Worm (Caenorhabditis elegans) whole organism, L1 larva: ENCODE results near the gene cut-3.

ENCODE experiments used
- C16A3.4 ChIP-seq: fragments of 150-350 bp; optimal IDR thresholded peaks from 2 replicates; lab custom pipeline; 2014; ENCODE audit warnings: missing biosample characterization, missing genetic modification characterization
- F16B12.6 ChIP-seq: fragments of 150-350 bp; optimal IDR thresholded peaks from 2 replicates; lab custom pipeline; 2014; ENCODE audit warnings: missing biosample characterization, missing genetic modification characterization
- blmp-1 ChIP-seq: fragments of 150-350 bp; optimal IDR thresholded peaks from 2 replicates; lab custom pipeline; 2014; ENCODE audit warnings: missing biosample characterization, missing genetic modification characterization
- ceh-63 ChIP-seq: fragments of 200-800 bp; sonication (Bioruptor generic); optimal IDR thresholded peaks from 2 replicates; lab custom pipeline; 2018; ENCODE audit warnings: mild to moderate bottlenecking, missing genetic modification characterization, missing compliant biosample characterization
- ceh-82 ChIP-seq, 3 experiments: fragments of 150-350 bp in 1 of 3; sonication (generic microtip) in 2 of 3; optimal IDR thresholded peaks; 2 replicates each; lab custom pipeline; 2014 to 2017; ENCODE audit warnings: missing biosample characterization in 3 of 3, missing genetic modification characterization in 3 of 3
- ceh-90 ChIP-seq: sonication (generic microtip); optimal IDR thresholded peaks from 2 replicates; lab custom pipeline; 2016; ENCODE audit warnings: missing genetic modification characterization, missing compliant biosample characterization
- dpl-1 ChIP-seq, 3 experiments: fragments of 150-350 bp in 2 of 3; sonication (generic microtip) in 1 of 3; optimal IDR thresholded peaks; 2 replicates each; lab custom pipeline; 2014 to 2017; ENCODE audit warnings: missing biosample characterization in 3 of 3, missing genetic modification characterization in 3 of 3, missing genetic modification reagents in 3 of 3
- dsc-1 ChIP-seq: sonication (generic microtip); optimal IDR thresholded peaks from 2 replicates; lab custom pipeline; 2016; ENCODE audit warnings: mild to moderate bottlenecking, missing genetic modification characterization, missing compliant biosample characterization
- efl-1 ChIP-seq, 4 experiments: fragments of 150-350 bp; optimal IDR thresholded peaks in 3 of 4; peaks in 1 of 4; 1 replicate in 1 of 4; 2 replicates in 3 of 4; lab custom pipeline; 2014; ENCODE audit warnings: missing biosample characterization in 2 of 4, missing genetic modification characterization in 2 of 4, missing genetic modification reagents in 2 of 4
- egl-27 ChIP-seq, 2 experiments: fragments of 150-350 bp in 1 of 2; sonication (generic microtip); optimal IDR thresholded peaks; 3 replicates each; lab custom pipeline; 2017 to 2018; ENCODE audit warnings: missing biosample characterization in 2 of 2, missing genetic modification characterization in 2 of 2, missing genetic modification reagents in 2 of 2
- elt-2 ChIP-seq: sonication (generic microtip); optimal IDR thresholded peaks from 2 replicates; lab custom pipeline; 2016; ENCODE audit warnings: missing genetic modification characterization, mild to moderate bottlenecking, inconsistent platforms, missing compliant biosample characterization, missing genetic modification reagents
- elt-3 ChIP-seq, 6 experiments: fragments of 150-350 bp in 1 of 6; sonication (generic microtip); optimal IDR thresholded peaks; 2 replicates each; lab custom pipeline; 2017 to 2018; ENCODE audit warnings: missing biosample characterization in 6 of 6, missing genetic modification characterization in 6 of 6, inconsistent platforms in 1 of 6
- ets-5 ChIP-seq: fragments of 200-800 bp; sonication (Bioruptor generic); IDR thresholded peaks from 2 replicates; pipeline ENCODE4 v1.3.6; 2022; ENCODE audit warnings: missing genetic modification characterization, missing compliant biosample characterization
- grh-1 ChIP-seq: fragments of 200-800 bp; sonication (Bioruptor generic); IDR thresholded peaks from 2 replicates; pipeline ENCODE4 v1.3.6; 2022; ENCODE audit warnings: missing genetic modification reagents, missing genetic modification characterization, missing compliant biosample characterization
- lin-35 ChIP-seq, 2 experiments: fragments of 150-350 bp; optimal IDR thresholded peaks; 2 replicates each; lab custom pipeline; 2014; ENCODE audit warnings: missing biosample characterization in 2 of 2, missing genetic modification characterization in 2 of 2, missing genetic modification reagents in 2 of 2
- mdl-1 ChIP-seq, 2 experiments: fragments of 150-350 bp; optimal IDR thresholded peaks; 2 replicates each; lab custom pipeline; 2014 to 2017; ENCODE audit warnings: missing biosample characterization in 2 of 2, missing genetic modification characterization in 2 of 2, inconsistent platforms in 1 of 2
- mef-2 ChIP-seq: fragments of 150-350 bp; optimal IDR thresholded peaks from 2 replicates; lab custom pipeline; 2014; ENCODE audit warnings: missing biosample characterization, missing genetic modification characterization
- mep-1 ChIP-seq: fragments of 150-350 bp; optimal IDR thresholded peaks from 2 replicates; lab custom pipeline; 2014; ENCODE audit warnings: missing biosample characterization, missing genetic modification characterization
- nhr-11 ChIP-seq: fragments of 150-350 bp; optimal IDR thresholded peaks from 2 replicates; lab custom pipeline; 2014; ENCODE audit warnings: missing biosample characterization, missing genetic modification characterization
- nhr-12 ChIP-seq: sonication (generic microtip); optimal IDR thresholded peaks from 2 replicates; lab custom pipeline; 2017; ENCODE audit warnings: missing biosample characterization, missing genetic modification characterization
- nhr-237 ChIP-seq: fragments of 150-350 bp; optimal IDR thresholded peaks from 2 replicates; lab custom pipeline; 2014; ENCODE audit warnings: missing biosample characterization, missing genetic modification characterization
- nhr-47 ChIP-seq: sonication (generic microtip); optimal IDR thresholded peaks from 2 replicates; lab custom pipeline; 2016; ENCODE audit warnings: mild to moderate bottlenecking, missing genetic modification characterization, moderate library complexity, missing compliant biosample characterization
- nhr-76 ChIP-seq: sonication (generic microtip); optimal IDR thresholded peaks from 2 replicates; lab custom pipeline; 2017; ENCODE audit warnings: missing biosample characterization, missing genetic modification characterization
- nhr-85 ChIP-seq: sonication (generic microtip); peaks from one replicate; lab custom pipeline; 2016; ENCODE audit warnings: missing genetic modification characterization, inconsistent platforms, missing compliant biosample characterization
- nhr-90 ChIP-seq: sonication (generic microtip); optimal IDR thresholded peaks from 2 replicates; lab custom pipeline; 2016; ENCODE audit warnings: mild to moderate bottlenecking, missing genetic modification characterization, missing compliant biosample characterization; ENCODE audit not compliant: poor library complexity
- pax-3 ChIP-seq: fragments of 200-800 bp; sonication (Bioruptor generic); optimal IDR thresholded peaks from 2 replicates; lab custom pipeline; 2018; ENCODE audit warnings: mild to moderate bottlenecking, missing genetic modification characterization, moderate library complexity, missing compliant biosample characterization
- rnt-1 ChIP-seq: sonication (generic microtip); optimal IDR thresholded peaks from 2 replicates; lab custom pipeline; 2016; ENCODE audit warnings: mild to moderate bottlenecking, missing genetic modification characterization, moderate library complexity, missing compliant biosample characterization
- skn-1 ChIP-seq: fragments of 150-350 bp; optimal IDR thresholded peaks from 2 replicates; lab custom pipeline; 2014; ENCODE audit warnings: missing biosample characterization, missing genetic modification characterization
- snpc-4 ChIP-seq: fragments of 150-350 bp; optimal IDR thresholded peaks from 2 replicates; lab custom pipeline; 2014; ENCODE audit warnings: missing biosample characterization, missing genetic modification characterization
- swsn-7 ChIP-seq: sonication (generic microtip); optimal IDR thresholded peaks from 2 replicates; lab custom pipeline; 2016; ENCODE audit warnings: missing genetic modification characterization, missing compliant biosample characterization
- unc-30 ChIP-seq: sonication (generic microtip); optimal IDR thresholded peaks from 2 replicates; lab custom pipeline; 2017; ENCODE audit warnings: missing biosample characterization, missing genetic modification characterization
- zag-1 ChIP-seq: fragments of 150-350 bp; optimal IDR thresholded peaks from 2 replicates; lab custom pipeline; 2014; ENCODE audit warnings: missing biosample characterization, missing genetic modification characterization

The cut-3 gene

DNA sequence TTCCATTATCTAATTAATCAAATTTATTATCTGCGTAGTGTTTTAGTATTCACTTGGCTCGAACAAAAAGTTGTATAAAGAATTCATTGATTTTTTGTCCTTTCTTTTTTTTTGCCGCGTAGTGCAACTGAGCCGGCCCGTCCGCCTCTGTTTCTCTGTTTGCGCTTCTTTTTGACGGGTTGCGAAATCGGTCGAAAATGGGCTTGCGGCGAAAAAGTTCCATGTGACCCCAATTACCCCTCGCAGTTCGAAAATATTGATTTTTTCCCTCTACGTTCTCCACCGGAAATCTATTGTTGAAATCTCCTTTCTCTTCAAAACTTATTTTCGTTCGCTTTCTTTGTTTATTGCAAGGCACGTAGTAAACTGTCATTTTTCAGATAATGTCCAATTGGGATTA, 10.8 kb upstream of the cut-3 start, which contains the start of gene zyg-9 (continued):
- TF ChIP-seq dsc-1 (tag; lab: Kevin White, UChicago) = no peak
- peak; percentile 2 for TF ChIP-seq nhr-47 (tag; lab: Kevin White, UChicago)
- no peak for TF ChIP-seq grh-1 (GFP tag; lab: Robert Waterston, UW)
- peak; percentile 48 for TF ChIP-seq nhr-85 (tag; lab: Kevin White, UChicago)
- no peak for TF ChIP-seq mef-2 (tag; lab: Kevin White, UChicago)
- TF ChIP-seq unc-30 (tag; lab: Kevin White, UChicago) = no peak
- no peak for TF ChIP-seq zag-1 (tag; lab: Kevin White, UChicago)
- no peak for TF ChIP-seq efl-1 (optimal IDR thresholded peaks at IDR 0.05; lab: Kevin White, UChicago)
- peak; percentile 19 to 57 for TF ChIP-seq efl-1 (GFP tag; optimal IDR thresholded peaks at IDR 0.05 in 1 of 2; lab: Kevin White, UChicago)
- TF ChIP-seq nhr-237 (tag; lab: Kevin White, UChicago) = no peak
- no peak for TF ChIP-seq nhr-90 (tag; lab: Kevin White, UChicago)
- no peak for TF ChIP-seq nhr-12 (tag; lab: Kevin White, UChicago)
- TF ChIP-seq pax-3 (tag; lab: Kevin White, UChicago) = no peak
- no peak for TF ChIP-seq rnt-1 (tag; lab: Kevin White, UChicago)
- TF ChIP-seq nhr-11 (tag; lab: Kevin White, UChicago) = no peak

DNA sequence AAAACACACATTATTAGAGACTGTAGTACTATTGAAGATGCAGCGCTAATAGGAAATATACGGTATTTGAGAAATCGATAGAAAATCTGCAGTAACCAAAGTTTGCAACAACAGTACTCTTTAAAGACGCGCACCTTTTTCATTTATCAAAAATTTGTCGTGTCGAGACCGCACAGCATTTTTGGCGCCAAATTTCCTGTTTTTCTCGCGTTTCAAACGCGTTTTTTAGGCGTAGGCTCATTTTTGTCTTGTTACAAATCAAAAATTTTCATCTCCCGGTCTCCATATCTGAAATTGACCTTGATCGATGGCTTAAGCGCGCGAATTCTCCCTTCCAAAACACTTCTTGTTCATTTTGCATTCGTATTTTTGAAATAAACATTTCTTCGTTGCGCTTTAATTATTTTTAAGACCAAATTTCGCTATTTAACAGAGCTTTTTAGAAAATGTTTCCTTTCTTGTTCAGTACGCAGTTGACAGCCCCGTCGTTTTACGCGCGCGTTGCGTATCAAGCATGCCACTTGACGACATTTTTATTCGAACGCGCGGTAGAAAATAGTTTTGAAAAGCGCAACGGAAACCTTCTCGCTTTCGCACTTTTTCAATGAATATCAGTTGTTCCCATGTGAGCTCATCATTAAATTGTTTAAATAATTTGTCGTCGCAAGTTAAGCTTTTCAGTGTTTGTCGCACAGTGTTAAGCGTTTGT, 10.2 kb upstream of the cut-3 start:
- TF ChIP-seq egl-27 (tag; optimal IDR thresholded peaks at IDR 0.05; lab: Kevin White, UChicago) (no peak), lin-35 (GFP tag; optimal IDR thresholded peaks at IDR 0.05; lab: Kevin White, UChicago) (peak; percentile 13 to 55), F16B12.6 (peak; percentile 60), grh-1 (GFP tag; lab: Robert Waterston, UW) (no peak), skn-1 (no peak), nhr-11 (tag; lab: Kevin White, UChicago) (no peak), mep-1 (no peak), ceh-90 (tag; lab: Kevin White, UChicago) (no peak), elt-3 (tag; optimal IDR thresholded peaks at IDR 0.05; lab: Kevin White, UChicago) (no peak), ceh-63 (no peak), efl-1 (optimal IDR thresholded peaks at IDR 0.05; lab: Kevin White, UChicago) (peak; percentile 13 to 27), efl-1 (GFP tag; optimal IDR thresholded peaks at IDR 0.05 in 1 of 2; lab: Kevin White, UChicago) (peak; percentile 28 to 41), dpl-1 (GFP tag; optimal IDR thresholded peaks at IDR 0.05; lab: Kevin White, UChicago) (peak in 2 of 3 experiments; percentile 6 to 59)

DNA sequence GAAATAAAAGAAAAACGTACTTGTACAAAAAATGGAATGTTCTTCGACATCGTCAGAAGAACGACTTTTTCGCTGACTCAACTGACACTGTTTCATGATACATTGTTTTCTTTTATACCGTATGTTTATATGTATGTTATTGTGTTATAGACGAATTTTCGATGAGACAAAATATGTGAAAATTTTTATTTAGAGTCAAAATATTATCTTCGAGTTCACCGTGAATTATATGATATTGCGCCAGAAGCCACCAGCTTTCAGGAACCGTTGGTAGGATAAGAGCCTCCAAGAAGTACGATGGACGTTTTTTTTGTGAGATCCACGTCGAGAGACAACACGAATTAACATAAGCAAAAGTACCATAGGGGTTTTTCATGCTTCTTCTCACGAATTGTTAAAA, 9.5 kb upstream of the cut-3 start, which contains the start of gene F22B5.6:
Gene F22B5.6 (minus strand): TSS at position 101 of the 400 bp plus-strand sequence.
- no peak for TF ChIP-seq dpl-1 (GFP tag; optimal IDR thresholded peaks at IDR 0.05; lab: Kevin White, UChicago)
- TF ChIP-seq efl-1 (optimal IDR thresholded peaks at IDR 0.05; lab: Kevin White, UChicago) = no peak
- peak in 1 of 2 experiments; percentile 73 for TF ChIP-seq efl-1 (GFP tag; optimal IDR thresholded peaks at IDR 0.05 in 1 of 2; lab: Kevin White, UChicago)

DNA sequence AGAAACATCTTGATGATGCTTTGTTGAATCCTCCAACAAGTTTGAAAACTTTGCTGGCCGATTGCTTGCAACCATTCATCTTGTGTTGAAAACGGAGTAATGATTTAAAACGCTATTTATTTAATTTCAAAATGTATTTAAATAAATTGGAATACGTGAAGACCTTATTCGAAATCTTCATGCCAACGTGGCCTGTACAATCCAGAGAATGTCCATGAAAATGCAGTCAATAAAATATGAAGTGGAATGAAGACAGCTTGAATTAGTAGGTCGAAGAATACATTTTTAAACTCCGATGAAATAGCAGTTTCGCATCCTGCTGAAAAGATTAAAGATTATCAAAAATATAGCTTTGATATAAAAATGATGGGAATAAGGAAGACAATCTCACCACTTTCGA, 7.9 kb upstream of the cut-3 start, which contains the start of gene F22B5.5:
Gene F22B5.5 (minus strand): TSS at position 101 of the 400 bp plus-strand sequence.
- TF ChIP-seq swsn-7 (no peak), ceh-82 (tag; optimal IDR thresholded peaks at IDR 0.05; lab: Kevin White, UChicago) (no peak), ceh-90 (tag; lab: Kevin White, UChicago) (no peak), snpc-4 (tag; lab: Kevin White, UChicago) (no peak), grh-1 (GFP tag; lab: Robert Waterston, UW) (no peak), nhr-76 (tag; lab: Kevin White, UChicago) (no peak), dsc-1 (tag; lab: Kevin White, UChicago) (no peak), blmp-1 (tag; lab: Kevin White, UChicago) (no peak), C16A3.4 (no peak), elt-2 (tag; lab: Kevin White, UChicago) (no peak), mdl-1 (tag; optimal IDR thresholded peaks at IDR 0.05; lab: Kevin White, UChicago) (no peak), ets-5 (no peak), rnt-1 (tag; lab: Kevin White, UChicago) (no peak)
